Worm (Caenorhabditis elegans) whole organism, late embryonic: Measurements from ENCODE around the gene F44B9.9.

ENCODE experiments used
- F13H6.1 ChIP-seq: sonication (generic microtip); optimal IDR thresholded peaks from 2 replicates; lab custom pipeline; 2016; ENCODE audit warnings: missing genetic modification characterization, missing compliant biosample characterization
- T23F11.4 ChIP-seq: fragments of 200-800 bp; sonication (Bioruptor generic); optimal IDR thresholded peaks from 2 replicates; lab custom pipeline; 2018; ENCODE audit warnings: mild to moderate bottlenecking, missing genetic modification characterization, missing compliant biosample characterization
- ama-1 ChIP-seq: fragments of 150-350 bp; optimal IDR thresholded peaks from 2 replicates; lab custom pipeline; 2014
- fax-1 ChIP-seq: sonication (generic microtip); optimal IDR thresholded peaks from 2 replicates; lab custom pipeline; 2016; ENCODE audit warnings: missing genotype, missing genetic modification characterization, missing compliant biosample characterization
- gmeb-2 ChIP-seq: sonication (generic microtip); optimal IDR thresholded peaks from 2 replicates; lab custom pipeline; 2016; ENCODE audit warnings: missing genetic modification characterization, inconsistent platforms, missing compliant biosample characterization
- hlh-6 ChIP-seq: sonication (generic microtip); optimal IDR thresholded peaks from 2 replicates; lab custom pipeline; 2016; ENCODE audit warnings: missing genotype, missing genetic modification characterization, missing compliant biosample characterization
- mec-3 ChIP-seq: sonication (generic microtip); optimal IDR thresholded peaks from 2 replicates; lab custom pipeline; 2016; ENCODE audit warnings: borderline replicate concordance, missing genetic modification characterization, missing compliant biosample characterization
- nhr-11 ChIP-seq: fragments of 150-350 bp; optimal IDR thresholded peaks from 2 replicates; lab custom pipeline; 2014; ENCODE audit warnings: missing biosample characterization, missing genetic modification characterization
- pat-9 ChIP-seq: fragments of 200-800 bp; sonication (Bioruptor generic); optimal IDR thresholded peaks from 2 replicates; lab custom pipeline; 2018; ENCODE audit warnings: mild to moderate bottlenecking, missing genetic modification characterization, moderate library complexity, missing compliant biosample characterization
- pqm-1 ChIP-seq: sonication (generic microtip); optimal IDR thresholded peaks from 2 replicates; lab custom pipeline; 2016; ENCODE audit warnings: missing genetic modification characterization, missing compliant biosample characterization
- pros-1 ChIP-seq: fragments of 150-350 bp; optimal IDR thresholded peaks from 2 replicates; lab custom pipeline; 2014; ENCODE audit warnings: missing biosample characterization, missing genetic modification reagents, missing genetic modification characterization
- rnt-1 ChIP-seq: sonication (generic microtip); optimal IDR thresholded peaks from 2 replicates; lab custom pipeline; 2016; ENCODE audit warnings: missing genetic modification characterization, missing compliant biosample characterization
- tbx-7 ChIP-seq: sonication (generic microtip); optimal IDR thresholded peaks from 2 replicates; lab custom pipeline; 2016; ENCODE audit warnings: missing genotype, missing genetic modification characterization, missing compliant biosample characterization
- unc-86 ChIP-seq: sonication (generic microtip); optimal IDR thresholded peaks from 2 replicates; lab custom pipeline; 2016; ENCODE audit warnings: missing genetic modification characterization, missing compliant biosample characterization

ce11 chrIII:8044717-8045116 is 13.9 kb upstream of the F44B9.9 start, which contains the start of gene spcs-3:
- TF ChIP-seq pat-9 (tag; lab: Kevin White, UChicago) = no peak
- TF ChIP-seq gmeb-2 (tag; lab: Kevin White, UChicago) = no peak
- TF ChIP-seq fax-1 = no peak
- no peak for TF ChIP-seq rnt-1 (tag; lab: Kevin White, UChicago)
- TF ChIP-seq unc-86 = no peak
- TF ChIP-seq mec-3 = no peak
- TF ChIP-seq tbx-7 (tag; lab: Kevin White, UChicago) = no peak
- no peak for TF ChIP-seq pros-1 (tag; lab: Kevin White, UChicago)
- no peak for TF ChIP-seq T23F11.4
- TF ChIP-seq F13H6.1 = no peak
- no peak for TF ChIP-seq pqm-1 (tag; lab: Kevin White, UChicago)
- no peak for TF ChIP-seq hlh-6 (tag; lab: Kevin White, UChicago)
- TF ChIP-seq ama-1 (lab: Kevin White, UChicago) = no peak
- TF ChIP-seq nhr-11 (tag; lab: Kevin White, UChicago) = no peak
